Fruit fly (Drosophila melanogaster): ENCODE measurements around the gene hook.

Gene hook

DNA sequence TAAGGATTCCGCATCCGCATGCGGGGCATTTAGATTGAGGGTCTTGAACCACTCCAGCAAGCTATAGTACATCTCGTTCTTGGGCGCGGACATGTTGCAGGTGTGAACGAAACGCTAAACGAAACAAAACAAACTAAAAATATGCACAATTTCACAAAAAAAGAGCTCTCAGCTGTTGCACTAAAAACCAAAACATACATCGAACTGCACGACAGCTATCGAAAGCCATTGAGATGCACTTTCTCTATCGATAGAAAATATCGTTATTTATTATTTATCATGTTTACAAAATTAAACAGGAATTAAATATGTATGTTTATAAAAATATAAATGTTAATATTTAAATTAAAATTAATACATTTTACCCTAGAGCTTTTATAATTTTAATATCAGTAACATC is at the start of gene hook:
Gene hook (minus strand): TSS at position 211 of the 400 bp plus-strand sequence.
- no peak for TF ChIP-seq Hr83 (GFP tag; optimal IDR thresholded peaks at IDR 0.05; ENCODE audit: poor library complexity, severe bottlenecking)
- TF ChIP-seq sage (GFP tag; optimal IDR thresholded peaks at IDR 0.05) = peak; percentile 23

DNA sequence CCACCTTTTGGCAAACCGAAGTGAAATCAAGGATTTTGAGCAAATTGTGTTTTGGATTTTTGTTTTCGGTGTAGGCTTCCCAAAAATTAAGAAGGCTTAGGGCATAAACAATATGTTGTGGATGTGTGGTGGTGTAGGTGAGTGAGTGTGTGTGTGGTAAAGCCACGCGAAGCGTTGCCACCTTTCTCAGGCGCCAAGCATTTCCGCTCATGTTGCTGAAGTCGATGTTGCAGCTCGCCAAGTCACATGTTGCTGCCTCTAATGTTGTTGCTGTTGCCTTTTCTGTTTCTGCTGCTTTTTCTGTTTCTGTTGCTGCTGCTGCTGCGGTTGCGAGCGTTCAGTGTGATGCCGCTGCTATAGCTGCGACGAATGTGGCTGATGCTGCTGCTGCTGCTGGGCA is 46.4 kb upstream of the hook start:
- no peak for TF ChIP-seq dmrt93B (GFP tag; optimal IDR thresholded peaks at IDR 0.05)

DNA sequence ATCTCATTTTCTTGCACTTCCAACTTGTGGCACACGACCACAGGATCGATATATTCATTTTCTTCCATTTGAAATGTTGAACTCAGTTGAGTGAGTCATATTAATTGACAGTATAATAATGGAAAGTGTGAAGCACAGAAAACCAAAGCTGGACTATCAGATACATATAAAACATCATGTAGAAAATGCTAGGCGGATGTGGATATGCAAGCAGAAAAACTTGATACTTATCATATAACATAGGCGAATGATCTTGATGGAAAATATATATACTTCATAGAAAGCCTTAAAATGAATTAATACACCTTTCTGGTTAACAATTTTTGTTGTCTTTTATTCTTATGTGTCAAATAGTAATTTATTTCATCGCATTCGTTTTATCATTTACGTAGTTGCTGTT is 45.6 kb upstream of the hook start, which contains the start of gene CG10700:
Gene CG10700 (minus strand): TSS at position 101 of the 400 bp plus-strand sequence.
- TF ChIP-seq rgr (GFP tag; optimal IDR thresholded peaks at IDR 0.05) (no peak), Hnf4 (GFP tag; optimal IDR thresholded peaks at IDR 0.05) (no peak), sage (GFP tag; optimal IDR thresholded peaks at IDR 0.05) (no peak), Myc (optimal IDR thresholded peaks at IDR 0.05) (no peak), dsf (GFP tag; optimal IDR thresholded peaks at IDR 0.05; ENCODE audit: borderline replicate concordance) (no peak), tai (GFP tag; optimal IDR thresholded peaks at IDR 0.05) (no peak), psq (GFP tag; optimal IDR thresholded peaks at IDR 0.05) (no peak), Abd-B (GFP tag; optimal IDR thresholded peaks at IDR 0.05) (no peak), sv (GFP tag; optimal IDR thresholded peaks at IDR 0.05) (no peak), Sp1 (GFP tag; optimal IDR thresholded peaks at IDR 0.05) (no peak), Hr78 (GFP tag; optimal IDR thresholded peaks at IDR 0.05) (no peak), brk (GFP tag; optimal IDR thresholded peaks at IDR 0.05) (no peak), CG32264 (GFP tag; optimal IDR thresholded peaks at IDR 0.05) (no peak), foxo (GFP tag; optimal IDR thresholded peaks at IDR 0.05) (no peak), N (GFP tag; optimal IDR thresholded peaks at IDR 0.05) (no peak)

DNA sequence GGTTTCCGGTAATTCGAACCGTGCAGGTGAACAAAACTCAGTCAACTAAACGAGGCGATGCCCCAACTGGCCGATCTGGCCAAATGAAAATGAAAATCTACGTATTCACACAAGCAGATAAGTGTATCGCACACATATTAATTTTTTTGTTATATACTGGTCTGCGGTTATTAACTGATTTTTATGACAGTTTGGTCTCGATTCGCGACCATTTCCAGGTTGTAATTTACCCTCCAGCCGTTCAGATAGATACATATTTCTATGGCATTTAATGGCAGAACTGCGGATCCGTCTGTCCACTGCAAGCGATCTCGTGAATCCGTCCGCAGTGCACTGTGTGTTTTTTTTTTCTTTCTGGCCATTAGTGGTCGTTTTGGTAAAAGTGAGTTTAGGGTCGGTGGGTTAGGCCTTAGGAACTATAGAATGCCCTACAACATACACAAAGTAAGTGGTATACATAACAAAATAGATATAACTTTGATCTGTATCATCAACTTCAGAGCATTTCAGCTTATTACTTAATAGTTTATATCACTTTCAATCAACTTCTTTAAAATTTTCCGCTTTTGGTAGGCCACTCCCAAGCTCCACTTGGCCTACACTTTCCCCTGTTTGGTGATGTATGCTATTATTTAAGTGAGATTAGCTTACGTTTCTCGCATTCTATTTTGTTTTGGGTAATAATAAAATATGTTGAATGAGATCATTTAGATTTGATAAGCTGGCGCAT is 41.0 kb upstream of the hook start, which contains the start of gene CG17572:
Gene CG17572 (minus strand): TSS at position 51 of the 730 bp plus-strand sequence.
- TF ChIP-seq h (GFP tag; optimal IDR thresholded peaks at IDR 0.05) (no peak), Dfd (GFP tag; optimal IDR thresholded peaks at IDR 0.05) (no peak), Jra (GFP tag; optimal IDR thresholded peaks at IDR 0.05) (no peak), rgr (GFP tag; optimal IDR thresholded peaks at IDR 0.05) (no peak), ey (GFP tag; optimal IDR thresholded peaks at IDR 0.05) (no peak), CG32264 (GFP tag; optimal IDR thresholded peaks at IDR 0.05) (no peak), brk (GFP tag; optimal IDR thresholded peaks at IDR 0.05) (no peak), psq (GFP tag; optimal IDR thresholded peaks at IDR 0.05) (no peak), HLH106 (tag; optimal IDR thresholded peaks at IDR 0.05) (no peak), fru (GFP tag; optimal IDR thresholded peaks at IDR 0.05) (no peak)

DNA sequence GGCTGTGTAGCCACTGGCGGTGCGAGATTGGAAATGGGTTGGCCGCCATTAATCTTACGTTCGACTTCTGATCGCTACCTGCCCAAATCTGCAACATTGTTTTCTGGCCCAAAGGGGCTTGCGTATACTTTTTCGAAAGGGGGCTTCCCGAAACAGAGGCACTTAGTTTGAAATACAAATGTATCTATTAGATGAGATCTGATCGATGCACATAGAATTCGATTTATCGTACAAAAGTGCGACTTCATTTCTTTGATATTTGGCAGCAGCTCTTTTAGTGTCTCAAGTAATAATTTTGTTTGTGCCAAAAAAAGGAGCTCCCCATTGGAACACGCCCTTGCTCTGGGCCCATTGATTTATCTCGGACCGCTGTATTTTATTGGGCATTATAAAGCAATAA is 38.4 kb upstream of the hook start:
- TF ChIP-seq jim (GFP tag; optimal IDR thresholded peaks at IDR 0.05) (no peak), Hr78 (GFP tag; optimal IDR thresholded peaks at IDR 0.05) (no peak), Myc (optimal IDR thresholded peaks at IDR 0.05) (no peak), Vsx2 (GFP tag; optimal IDR thresholded peaks at IDR 0.05; ENCODE audit: partially characterized antibody) (no peak), GATAd (GFP tag; optimal IDR thresholded peaks at IDR 0.05) (no peak), pan (optimal IDR thresholded peaks at IDR 0.05) (no peak), rgr (GFP tag; optimal IDR thresholded peaks at IDR 0.05) (no peak), CrebA (GFP tag; optimal IDR thresholded peaks at IDR 0.05; ENCODE audit: borderline replicate concordance) (no peak), lola (GFP tag; optimal IDR thresholded peaks at IDR 0.05) (no peak), sv (GFP tag; optimal IDR thresholded peaks at IDR 0.05) (no peak), tai (GFP tag; optimal IDR thresholded peaks at IDR 0.05) (no peak), Hr83 (GFP tag; optimal IDR thresholded peaks at IDR 0.05; ENCODE audit: poor library complexity, severe bottlenecking) (no peak), psq (GFP tag; optimal IDR thresholded peaks at IDR 0.05) (no peak), Jra (GFP tag; optimal IDR thresholded peaks at IDR 0.05) (no peak), sage (GFP tag; optimal IDR thresholded peaks at IDR 0.05) (no peak), br (GFP tag; optimal IDR thresholded peaks at IDR 0.05) (peak; percentile 29), foxo (GFP tag; optimal IDR thresholded peaks at IDR 0.05) (peak in 1 of 2 experiments; percentile 39), fru (GFP tag; optimal IDR thresholded peaks at IDR 0.05) (peak; percentile 31), CG32264 (GFP tag; optimal IDR thresholded peaks at IDR 0.05) (no peak), HLH106 (tag; optimal IDR thresholded peaks at IDR 0.05) (peak; percentile 62), Dfd (GFP tag; optimal IDR thresholded peaks at IDR 0.05) (no peak), OdsH (GFP tag; optimal IDR thresholded peaks at IDR 0.05) (peak; percentile 12), dl (GFP tag; optimal IDR thresholded peaks at IDR 0.05; ENCODE audit: insufficient read depth in 1 of 2, partially characterized antibody in 2 of 2) (no peak), dsf (GFP tag; optimal IDR thresholded peaks at IDR 0.05; ENCODE audit: borderline replicate concordance) (no peak), Rel (GFP tag; optimal IDR thresholded peaks at IDR 0.05) (no peak), Rel (tag; optimal IDR thresholded peaks at IDR 0.05) (no peak), brk (GFP tag; optimal IDR thresholded peaks at IDR 0.05) (no peak), Mio (GFP tag; optimal IDR thresholded peaks at IDR 0.05) (no peak), usp (GFP tag; optimal IDR thresholded peaks at IDR 0.05) (no peak), dmrt93B (GFP tag; optimal IDR thresholded peaks at IDR 0.05) (peak; percentile 14), ey (GFP tag; optimal IDR thresholded peaks at IDR 0.05) (peak; percentile 29), Abd-B (GFP tag; optimal IDR thresholded peaks at IDR 0.05) (no peak), Sp1 (GFP tag; optimal IDR thresholded peaks at IDR 0.05) (no peak), woc (GFP tag; optimal IDR thresholded peaks at IDR 0.05) (peak; percentile 73), N (GFP tag; optimal IDR thresholded peaks at IDR 0.05) (no peak), CG9705 (GFP tag; optimal IDR thresholded peaks at IDR 0.05) (no peak), h (GFP tag; optimal IDR thresholded peaks at IDR 0.05) (peak; percentile 42)

Measured in whole organism, wandering third instar larva.